Worm (Caenorhabditis elegans): ENCODE data around the gene F07H5.7.

The F07H5.7 gene

DNA sequence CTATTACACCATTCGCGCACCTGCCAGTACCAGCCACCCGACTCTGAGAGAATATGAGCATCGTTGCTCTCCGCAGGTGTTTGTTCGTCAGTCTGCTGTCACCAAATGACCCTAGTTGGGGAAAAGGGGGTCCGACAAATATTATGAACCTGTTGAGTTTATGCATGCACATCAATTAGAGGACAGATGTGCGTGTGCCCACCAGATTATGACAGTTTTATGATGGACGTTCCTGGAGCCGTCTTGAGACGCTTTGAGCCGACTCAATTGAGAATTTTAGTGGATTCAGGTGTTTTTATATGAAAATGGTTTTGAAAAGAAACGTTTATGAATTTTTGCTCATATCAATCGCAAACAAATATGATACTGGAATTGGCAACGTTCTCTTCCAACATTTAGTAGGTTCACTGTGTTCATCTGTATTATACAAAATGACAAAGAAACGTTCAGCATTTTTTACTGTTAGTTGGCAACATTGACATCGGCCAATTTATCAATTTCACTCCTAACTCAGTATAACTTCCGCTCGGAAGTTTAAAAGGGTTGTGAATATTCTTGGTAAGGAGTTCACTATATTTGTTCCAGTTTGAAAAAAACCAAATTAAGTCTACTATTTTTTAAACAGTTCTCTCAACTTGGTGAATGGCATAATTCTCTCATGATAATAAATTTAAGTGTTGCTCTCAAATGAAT lies 46.6 kb downstream of the F07H5.7 start:
- TF ChIP-seq lin-15B (tag; optimal IDR thresholded peaks at IDR 0.05) (no peak), mml-1 (tag; optimal IDR thresholded peaks at IDR 0.05) (no peak), ceh-82 (tag; optimal IDR thresholded peaks at IDR 0.05) (no peak), nhr-25 (tag; optimal IDR thresholded peaks at IDR 0.05) (peak; percentile 92), unc-39 (tag; optimal IDR thresholded peaks at IDR 0.05) (no peak), egl-5 (tag; optimal IDR thresholded peaks at IDR 0.05) (no peak), skn-1 (tag; optimal IDR thresholded peaks at IDR 0.05) (no peak), hmg-11 (tag; optimal IDR thresholded peaks at IDR 0.05) (peak; percentile 21), R02D3.7 (tag; optimal IDR thresholded peaks at IDR 0.05) (peak; percentile 30), fkh-2 (tag; optimal IDR thresholded peaks at IDR 0.05) (no peak), nhr-11 (tag; optimal IDR thresholded peaks at IDR 0.05) (no peak), fkh-10 (GFP tag; optimal IDR thresholded peaks at IDR 0.05) (no peak), lsy-12 (tag; optimal IDR thresholded peaks at IDR 0.05) (peak; percentile 55), ZK546.5 (tag; optimal IDR thresholded peaks at IDR 0.05) (no peak), elt-2 (tag; optimal IDR thresholded peaks at IDR 0.05) (peak; percentile 60), ceh-9 (tag; optimal IDR thresholded peaks at IDR 0.05) (no peak), nhr-77 (tag; optimal IDR thresholded peaks at IDR 0.05) (no peak), daf-12 (tag; optimal IDR thresholded peaks at IDR 0.05) (no peak), nhr-28 (tag; optimal IDR thresholded peaks at IDR 0.05) (no peak), elt-3 (tag; optimal IDR thresholded peaks at IDR 0.05) (peak in 1 of 3 experiments; percentile 72), pha-4 (tag; optimal IDR thresholded peaks at IDR 0.05) (no peak), nfya-1 (tag; optimal IDR thresholded peaks at IDR 0.05; ENCODE audit: insufficient read depth) (peak; percentile 46), tbx-2 (tag; optimal IDR thresholded peaks at IDR 0.05) (peak; percentile 70), nhr-12 (tag; optimal IDR thresholded peaks at IDR 0.05) (no peak), fos-1 (tag; optimal IDR thresholded peaks at IDR 0.05) (no peak), snpc-4 (tag; optimal IDR thresholded peaks at IDR 0.05) (no peak), jun-1 (tag; optimal IDR thresholded peaks at IDR 0.05) (no peak), aly-2 (tag; optimal IDR thresholded peaks at IDR 0.05) (no peak), nhr-76 (tag; optimal IDR thresholded peaks at IDR 0.05) (peak; percentile 33), zag-1 (tag; optimal IDR thresholded peaks at IDR 0.05) (no peak), sea-2 (GFP tag; optimal IDR thresholded peaks at IDR 0.05) (no peak), pqm-1 (tag; optimal IDR thresholded peaks at IDR 0.05) (no peak), ztf-4 (tag; optimal IDR thresholded peaks at IDR 0.05) (peak; percentile 78), ceh-28 (tag; optimal IDR thresholded peaks at IDR 0.05) (no peak), nhr-237 (tag; optimal IDR thresholded peaks at IDR 0.05) (no peak), nhr-43 (tag; optimal IDR thresholded peaks at IDR 0.05; ENCODE audit: poor library complexity, severe bottlenecking) (peak; percentile 95), lin-39 (tag; optimal IDR thresholded peaks at IDR 0.05) (peak; percentile 52), nhr-23 (tag; optimal IDR thresholded peaks at IDR 0.05) (peak; percentile 42), ama-1 (optimal IDR thresholded peaks at IDR 0.05) (peak; percentile 99), egl-27 (tag; optimal IDR thresholded peaks at IDR 0.05) (no peak), eor-1 (tag; optimal IDR thresholded peaks at IDR 0.05) (no peak), ztf-11 (tag; optimal IDR thresholded peaks at IDR 0.05) (no peak), ceh-16 (tag; optimal IDR thresholded peaks at IDR 0.05) (no peak), elt-1 (tag; optimal IDR thresholded peaks at IDR 0.05) (no peak), mdl-1 (tag; optimal IDR thresholded peaks at IDR 0.05) (no peak), unc-62 (GFP tag; optimal IDR thresholded peaks at IDR 0.05) (peak; percentile 27), nhr-67 (tag; optimal IDR thresholded peaks at IDR 0.05) (no peak)

Data from whole organism, L3 larva.